Fruit fly (Drosophila melanogaster) whole organism, embryonic: Measurements from ENCODE around the gene Mkp3.

ENCODE experiments used
- Ada2b ChIP-seq: fragments of 200-800 bp; sonication (Bioruptor generic); IDR thresholded peaks from 2 replicates; pipeline ENCODE4 v1.3.6; 2022; ENCODE audit warnings: missing biosample characterization, missing genetic modification characterization
- Antp ChIP-seq: fragments of 200-800 bp; sonication (Bioruptor generic); optimal IDR thresholded peaks from 3 replicates; lab custom pipeline; 2016; ENCODE audit warnings: missing biosample characterization, missing genetic modification characterization
- Awh ChIP-seq: fragments of 200-800 bp; sonication (Bioruptor generic); IDR thresholded peaks from 2 replicates; pipeline ENCODE4, ENCODE4 v1.3.6; 2022; ENCODE audit warnings: missing biosample characterization, missing genetic modification characterization
- CG10209 ChIP-seq: fragments of 200-800 bp; sonication (Bioruptor generic); optimal IDR thresholded peaks from 3 replicates; lab custom pipeline; 2017; ENCODE audit warnings: missing biosample characterization, mild to moderate bottlenecking, missing genetic modification characterization, missing genetic modification reagents
- CG1024 ChIP-seq: fragments of 200-800 bp; sonication (Bioruptor generic); IDR thresholded peaks from 2 replicates; pipeline ENCODE4 v1.3.6; 2022; ENCODE audit warnings: missing biosample characterization, missing genetic modification characterization
- CG10267 ChIP-seq: fragments of 200-800 bp; sonication (Bioruptor generic); optimal IDR thresholded peaks from 2 replicates; lab custom pipeline; 2018; ENCODE audit warnings: missing biosample characterization, mild to moderate bottlenecking, missing genetic modification characterization, moderate library complexity
- CG12071 ChIP-seq: fragments of 200-800 bp; sonication (Bioruptor generic); optimal IDR thresholded peaks from 3 replicates; lab custom pipeline; 2018; ENCODE audit warnings: missing biosample characterization, mild to moderate bottlenecking, missing genetic modification characterization
- CG12942 ChIP-seq: fragments of 200-800 bp; sonication (Bioruptor generic); optimal IDR thresholded peaks from 3 replicates; lab custom pipeline; 2016; ENCODE audit warnings: missing biosample characterization, missing genetic modification characterization
- CG13123 ChIP-seq: fragments of 200-800 bp; sonication (Bioruptor generic); optimal IDR thresholded peaks from 2 replicates; lab custom pipeline; 2016; ENCODE audit warnings: missing biosample characterization, missing genetic modification characterization
- CG13624 ChIP-seq: fragments of 200-800 bp; sonication (Bioruptor generic); optimal IDR thresholded peaks from 2 replicates; lab custom pipeline; 2016; ENCODE audit warnings: missing biosample characterization, missing genetic modification characterization
- CG15073 ChIP-seq: fragments of 200-800 bp; sonication (Bioruptor generic); optimal IDR thresholded peaks from 2 replicates; lab custom pipeline; 2016; ENCODE audit warnings: missing biosample characterization, missing genetic modification characterization
- CG15479 ChIP-seq: fragments of 200-800 bp; sonication (Bioruptor generic); optimal IDR thresholded peaks from 3 replicates; lab custom pipeline; 2019; ENCODE audit warnings: missing biosample characterization, mild to moderate bottlenecking, missing genetic modification characterization, moderate library complexity
- CG1603 ChIP-seq: fragments of 200-800 bp; sonication (Bioruptor generic); optimal IDR thresholded peaks from 2 replicates; lab custom pipeline; 2019; ENCODE audit warnings: missing biosample characterization, mild to moderate bottlenecking, missing genetic modification characterization, moderate library complexity
- CG17912 ChIP-seq: fragments of 200-800 bp; sonication (Bioruptor generic); optimal IDR thresholded peaks from 2 replicates; lab custom pipeline; 2018; ENCODE audit warnings: missing biosample characterization, mild to moderate bottlenecking, missing genetic modification characterization
- CG1832 ChIP-seq: fragments of 200-800 bp; sonication (Bioruptor generic); optimal IDR thresholded peaks from 2 replicates; lab custom pipeline; 2017; ENCODE audit warnings: missing biosample characterization, mild to moderate bottlenecking, missing genetic modification characterization, inconsistent platforms
- CG33557 ChIP-seq: fragments of 200-800 bp; sonication (Bioruptor generic); optimal IDR thresholded peaks from 2 replicates; lab custom pipeline; 2019; ENCODE audit warnings: missing biosample characterization, mild to moderate bottlenecking, missing genetic modification characterization, moderate library complexity
- CG4707 ChIP-seq: fragments of 200-800 bp; sonication (Bioruptor generic); optimal IDR thresholded peaks from 2 replicates; lab custom pipeline; 2018; ENCODE audit warnings: missing biosample characterization, mild to moderate bottlenecking, missing genetic modification characterization, moderate library complexity
- CG4854 ChIP-seq: fragments of 200-800 bp; sonication (Bioruptor generic); optimal IDR thresholded peaks from 2 replicates; lab custom pipeline; 2016; ENCODE audit warnings: missing biosample characterization, missing genetic modification characterization, inconsistent platforms
- CG6689 ChIP-seq: fragments of 200-800 bp; sonication (Bioruptor generic); IDR thresholded peaks from 2 replicates; pipeline ENCODE4 v1.3.6; 2022; ENCODE audit warnings: missing biosample characterization, missing genetic modification characterization
- CG7963 ChIP-seq: fragments of 200-800 bp; sonication (Bioruptor generic); IDR thresholded peaks from 3 replicates; pipeline ENCODE4 v1.3.6; 2022; ENCODE audit warnings: missing biosample characterization, missing genetic modification characterization; ENCODE audit not compliant: partially characterized antibody
- CG7987 ChIP-seq: fragments of 200-800 bp; sonication (Bioruptor generic); optimal IDR thresholded peaks from 2 replicates; lab custom pipeline; 2018; ENCODE audit warnings: missing biosample characterization, mild to moderate bottlenecking, missing genetic modification characterization, moderate library complexity
- CG9215 ChIP-seq: fragments of 200-800 bp; sonication (Bioruptor generic); IDR thresholded peaks from 2 replicates; pipeline ENCODE4 v1.3.6; 2022; ENCODE audit warnings: missing biosample characterization, missing genetic modification characterization
- CoRest ChIP-seq: fragments of 200-800 bp; sonication (Bioruptor generic); optimal IDR thresholded peaks from 3 replicates; lab custom pipeline; 2018; ENCODE audit warnings: missing biosample characterization, mild to moderate bottlenecking, missing genetic modification characterization, moderate library complexity
- Ets97D ChIP-seq: fragments of 200-800 bp; sonication (Bioruptor generic); optimal IDR thresholded peaks from 3 replicates; lab custom pipeline; 2016; ENCODE audit warnings: missing biosample characterization, missing genetic modification characterization
- H2.0 ChIP-seq: fragments of 200-800 bp; sonication (Bioruptor generic); IDR thresholded peaks from 2 replicates; pipeline ENCODE4 v1.3.6; 2022; ENCODE audit warnings: missing biosample characterization, missing genetic modification characterization
- HmgD ChIP-seq: fragments of 200-800 bp; sonication (Bioruptor generic); optimal IDR thresholded peaks from 3 replicates; lab custom pipeline; 2016; ENCODE audit warnings: missing biosample characterization, missing genetic modification characterization
- Sry-β ChIP-seq: fragments of 200-800 bp; sonication (Bioruptor generic); optimal IDR thresholded peaks from 2 replicates; lab custom pipeline; 2018; ENCODE audit warnings: missing biosample characterization, mild to moderate bottlenecking, missing genetic modification characterization, moderate library complexity
- Sry-δ ChIP-seq: fragments of 200-800 bp; sonication (Bioruptor generic); optimal IDR thresholded peaks from 2 replicates; lab custom pipeline; 2016; ENCODE audit warnings: missing biosample characterization, missing genetic modification characterization
- ac ChIP-seq: fragments of 200-800 bp; sonication (Bioruptor generic); optimal IDR thresholded peaks from 3 replicates; lab custom pipeline; 2017; ENCODE audit warnings: missing biosample characterization, mild to moderate bottlenecking, missing genetic modification characterization
- ash1 ChIP-seq: fragments of 200-800 bp; sonication (Bioruptor generic); optimal IDR thresholded peaks from 2 replicates; lab custom pipeline; 2018; ENCODE audit warnings: missing biosample characterization, mild to moderate bottlenecking, missing genetic modification characterization
- az2 ChIP-seq: fragments of 200-800 bp; sonication (Bioruptor generic); optimal IDR thresholded peaks from 3 replicates; lab custom pipeline; 2016; ENCODE audit warnings: missing biosample characterization, missing genetic modification characterization
- br ChIP-seq: fragments of >200 bp; optimal IDR thresholded peaks from 2 replicates; lab custom pipeline; 2017
- caup ChIP-seq: fragments of 200-800 bp; sonication (Bioruptor generic); optimal IDR thresholded peaks from 3 replicates; lab custom pipeline; 2017; ENCODE audit warnings: missing biosample characterization, mild to moderate bottlenecking, missing genetic modification characterization, moderate library complexity; ENCODE audit not compliant: severe bottlenecking
- eve ChIP-seq, 2 experiments: fragments of >200 bp; optimal IDR thresholded peaks; 2 replicates each; lab custom pipeline; 2017; ENCODE audit warnings: missing biosample characterization in 2 of 2, missing genetic modification characterization in 2 of 2
- fu2 ChIP-seq: fragments of 200-800 bp; sonication (Bioruptor generic); optimal IDR thresholded peaks from 2 replicates; lab custom pipeline; 2016; ENCODE audit warnings: missing biosample characterization, missing genetic modification characterization
- gce ChIP-seq: fragments of 200-800 bp; sonication (Bioruptor generic); IDR thresholded peaks from 3 replicates; pipeline ENCODE4 v1.3.6; 2022; ENCODE audit warnings: missing biosample characterization, missing genetic modification characterization
- jumu ChIP-seq: fragments of 200-800 bp; sonication (Bioruptor generic); optimal IDR thresholded peaks from 3 replicates; lab custom pipeline; 2016; ENCODE audit warnings: missing biosample characterization, missing genetic modification characterization
- lmd ChIP-seq: fragments of 200-800 bp; sonication (Bioruptor generic); IDR thresholded peaks from 2 replicates; pipeline ENCODE4 v1.3.6; 2022; ENCODE audit warnings: missing biosample characterization, missing genetic modification characterization
- lola ChIP-seq, 3 experiments: fragments of >200 bp in 2 of 3; fragments of 200-800 bp in 1 of 3; sonication (Bioruptor generic) in 1 of 3; optimal IDR thresholded peaks; 2 replicates each; lab custom pipeline; 2017 to 2019; ENCODE audit warnings: missing biosample characterization in 3 of 3, missing genetic modification characterization in 3 of 3, mild to moderate bottlenecking in 1 of 3, moderate library complexity in 1 of 3
- lov ChIP-seq, 2 experiments: fragments of 200-800 bp in 1 of 2; fragments of >200 bp in 1 of 2; sonication (Bioruptor generic) in 1 of 2; IDR thresholded peaks in 1 of 2; optimal IDR thresholded peaks in 1 of 2; 2 replicates in 1 of 2; 3 replicates in 1 of 2; pipeline versions ENCODE4 v1.3.6 to Lab custom; 2017 to 2022; ENCODE audit warnings: missing biosample characterization in 1 of 2, missing genetic modification characterization in 1 of 2
- nerfin-2 ChIP-seq: fragments of 200-800 bp; sonication (Bioruptor generic); IDR thresholded peaks from 2 replicates; pipeline ENCODE4 v1.3.6; 2022; ENCODE audit warnings: missing biosample characterization, missing genetic modification characterization; ENCODE audit not compliant: partially characterized antibody
- peb ChIP-seq: fragments of 200-800 bp; sonication (Bioruptor generic); IDR thresholded peaks from 2 replicates; pipeline ENCODE4 v1.3.6; 2022; ENCODE audit warnings: missing biosample characterization, missing genetic modification characterization
- pho ChIP-seq: fragments of 200-800 bp; sonication (Bioruptor generic); optimal IDR thresholded peaks from 2 replicates; lab custom pipeline; 2016; ENCODE audit warnings: missing biosample characterization, missing genetic modification characterization
- pnt ChIP-seq: fragments of 200-800 bp; sonication (Bioruptor generic); optimal IDR thresholded peaks from 3 replicates; lab custom pipeline; 2016; ENCODE audit warnings: missing biosample characterization, missing genetic modification characterization
- repo ChIP-seq: fragments of 200-800 bp; sonication (Bioruptor generic); optimal IDR thresholded peaks from 2 replicates; lab custom pipeline; 2016; ENCODE audit warnings: missing biosample characterization, missing genetic modification characterization
- salm ChIP-seq: fragments of 200-800 bp; sonication (Bioruptor generic); optimal IDR thresholded peaks from 2 replicates; lab custom pipeline; 2018; ENCODE audit warnings: missing biosample characterization, mild to moderate bottlenecking, missing genetic modification characterization
- trh ChIP-seq: fragments of 200-800 bp; sonication (Bioruptor generic); optimal IDR thresholded peaks from 2 replicates; lab custom pipeline; 2016; ENCODE audit warnings: missing biosample characterization, missing genetic modification characterization
- tup ChIP-seq: fragments of 200-800 bp; sonication (Bioruptor generic); optimal IDR thresholded peaks from 2 replicates; lab custom pipeline; 2016; ENCODE audit warnings: missing biosample characterization, mild to moderate bottlenecking, missing genetic modification characterization, moderate library complexity
- usp ChIP-seq: fragments of >200 bp; optimal IDR thresholded peaks from 2 replicates; lab custom pipeline; 2017; ENCODE audit warnings: missing biosample characterization, missing genetic modification characterization
- zfh1 ChIP-seq: fragments of 200-800 bp; sonication (Bioruptor generic); IDR thresholded peaks from 3 replicates; pipeline ENCODE4 v1.3.6; 2022; ENCODE audit warnings: missing biosample characterization, missing genetic modification characterization

Gene Mkp3

dm6 chr3L:19024800-19025199 is 61.4 kb downstream of the Mkp3 start (continued):
- peak; percentile 50 for TF ChIP-seq tup (GFP tag; lab: Kevin White, UChicago)
- TF ChIP-seq CG15479 (GFP tag; lab: Kevin White, UChicago): no peak
- peak; percentile 41 for TF ChIP-seq CG10267 (tag; lab: Kevin White, UChicago)
- no peak for TF ChIP-seq CG17912 (GFP tag; lab: Kevin White, UChicago)
- peak; percentile 79 for TF ChIP-seq H2.0 (GFP tag; lab: Robert Waterston, UW)
- peak; percentile 63 for TF ChIP-seq CG4707 (GFP tag; lab: Kevin White, UChicago)
- peak; percentile 8 for TF ChIP-seq fu2
- TF ChIP-seq Antp (GFP tag; lab: Kevin White, UChicago): peak; percentile 57
- no peak for TF ChIP-seq Ets97D (GFP tag; lab: Kevin White, UChicago)
- no peak for TF ChIP-seq br (lab: Kevin White, UChicago)
- TF ChIP-seq CG9215: peak; percentile 33; the same call in 1 of the 2 replicates
- peak; percentile 70 for TF ChIP-seq repo (GFP tag; lab: Kevin White, UChicago)
- TF ChIP-seq usp (GFP tag; lab: Kevin White, UChicago): no peak
- TF ChIP-seq jumu (GFP tag; lab: Kevin White, UChicago): peak; percentile 35
- TF ChIP-seq Sry-β: no peak
- no peak for TF ChIP-seq lov (optimal IDR thresholded peaks at IDR 0.05; lab: Kevin White, UChicago)
- peak; percentile 92 for TF ChIP-seq lov (GFP tag; IDR thresholded peaks at IDR 0.05; lab: Robert Waterston, UW)
- peak; percentile 83 for TF ChIP-seq CG6689
- TF ChIP-seq caup (GFP tag; lab: Kevin White, UChicago): peak; percentile 61
- peak; percentile 93 for TF ChIP-seq zfh1 (GFP tag; lab: Robert Waterston, UW)
- peak; percentile 63 for TF ChIP-seq CG13624 (GFP tag; lab: Kevin White, UChicago)
- peak; percentile 51 for TF ChIP-seq Sry-δ (GFP tag; lab: Kevin White, UChicago)
- peak; percentile 73 for TF ChIP-seq CG33557 (GFP tag; lab: Kevin White, UChicago)
- no peak for TF ChIP-seq CG7987 (GFP tag; lab: Kevin White, UChicago)
- no peak for TF ChIP-seq ash1 (GFP tag; lab: Kevin White, UChicago)
- no peak for TF ChIP-seq CG1832 (GFP tag; lab: Kevin White, UChicago)
- TF ChIP-seq CG1024 (GFP tag; lab: Robert Waterston, UW): peak; percentile 38; the same call in 1 of the 2 replicates
- TF ChIP-seq az2 (GFP tag; lab: Kevin White, UChicago): peak; percentile 83
- peak; percentile 65 for TF ChIP-seq lmd (GFP tag; lab: Robert Waterston, UW)
- peak; percentile 71 for TF ChIP-seq CG10209
- peak; percentile 62; the same call in 1 of the 2 replicates for TF ChIP-seq peb (GFP tag; lab: Robert Waterston, UW)
- TF ChIP-seq nerfin-2 (GFP tag; lab: Robert Waterston, UW): no peak
- TF ChIP-seq CG1603 (tag; lab: Kevin White, UChicago): peak; percentile 38
- no peak for TF ChIP-seq CG15073 (GFP tag; lab: Kevin White, UChicago)
- TF ChIP-seq CG12942 (GFP tag; lab: Kevin White, UChicago): peak; percentile 51
- TF ChIP-seq pnt: peak; percentile 58
- peak in 1 of 3 experiments; percentile 83 for TF ChIP-seq lola (GFP tag; optimal IDR thresholded peaks at IDR 0.05; lab: Kevin White, UChicago)
- no peak for TF ChIP-seq CG7963 (GFP tag; lab: Robert Waterston, UW)
- peak; percentile 79 for TF ChIP-seq CoRest (tag; lab: Kevin White, UChicago)
- no peak for TF ChIP-seq CG12071 (GFP tag; lab: Kevin White, UChicago)
- peak; percentile 17 for TF ChIP-seq trh (GFP tag; lab: Kevin White, UChicago)
- peak; percentile 23 for TF ChIP-seq CG13123 (GFP tag; lab: Kevin White, UChicago)
- TF ChIP-seq pho (GFP tag; lab: Kevin White, UChicago): peak; percentile 34
- TF ChIP-seq Awh: peak; percentile 77; the same call in 1 of the 2 replicates
- no peak for TF ChIP-seq salm
- TF ChIP-seq eve (GFP tag; optimal IDR thresholded peaks at IDR 0.05; lab: Kevin White, UChicago): peak in 1 of 2 experiments; percentile 79
- TF ChIP-seq ac (GFP tag; lab: Kevin White, UChicago): peak; percentile 63
- TF ChIP-seq Ada2b (GFP tag; lab: Robert Waterston, UW): no peak
- peak; percentile 80 for TF ChIP-seq gce
- no peak for TF ChIP-seq CG4854
- peak; percentile 29 for TF ChIP-seq HmgD (GFP tag; lab: Kevin White, UChicago)
